Fruit fly (Drosophila melanogaster) whole organism, embryonic: ENCODE results near the gene Cpr73D.

Source experiments
- Asciz ChIP-seq: fragments of 200-800 bp; sonication (Bioruptor generic); optimal IDR thresholded peaks from 2 replicates; lab custom pipeline; 2017; ENCODE audit warnings: missing biosample characterization, mild to moderate bottlenecking, missing genetic modification characterization, missing genetic modification reagents
- CG10431 ChIP-seq: fragments of 200-800 bp; sonication (Bioruptor generic); optimal IDR thresholded peaks from 3 replicates; lab custom pipeline; 2018; ENCODE audit warnings: missing biosample characterization, mild to moderate bottlenecking, missing genetic modification characterization
- CG10654 ChIP-seq: fragments of 200-800 bp; sonication (Bioruptor generic); optimal IDR thresholded peaks from 2 replicates; lab custom pipeline; 2016; ENCODE audit warnings: missing biosample characterization, missing genetic modification characterization
- CG10979 ChIP-seq: fragments of 200-800 bp; sonication (Bioruptor generic); optimal IDR thresholded peaks from 2 replicates; lab custom pipeline; 2018; ENCODE audit warnings: missing biosample characterization, mild to moderate bottlenecking, missing genetic modification characterization, moderate library complexity
- CG12155 ChIP-seq: fragments of 200-800 bp; sonication (Bioruptor generic); optimal IDR thresholded peaks from 3 replicates; lab custom pipeline; 2016; ENCODE audit warnings: missing biosample characterization, missing genetic modification characterization
- CG12236 ChIP-seq: fragments of 200-800 bp; sonication (Bioruptor generic); optimal IDR thresholded peaks from 2 replicates; lab custom pipeline; 2016; ENCODE audit warnings: missing biosample characterization, missing genetic modification characterization
- CG15696 ChIP-seq: fragments of 200-800 bp; sonication (Bioruptor generic); optimal IDR thresholded peaks from 2 replicates; lab custom pipeline; 2019; ENCODE audit warnings: missing biosample characterization, mild to moderate bottlenecking, missing genetic modification characterization, moderate library complexity
- CG18262 ChIP-seq: fragments of 200-800 bp; optimal IDR thresholded peaks from 3 replicates; lab custom pipeline; 2019; ENCODE audit warnings: missing biosample characterization, mild to moderate bottlenecking, missing genetic modification characterization, moderate library complexity
- CG2202 ChIP-seq: fragments of 200-800 bp; sonication (Bioruptor generic); optimal IDR thresholded peaks from 2 replicates; lab custom pipeline; 2018; ENCODE audit warnings: missing biosample characterization, mild to moderate bottlenecking, missing genetic modification characterization
- CG31365 ChIP-seq: fragments of 200-800 bp; sonication (Bioruptor generic); optimal IDR thresholded peaks from 2 replicates; lab custom pipeline; 2018; ENCODE audit warnings: missing biosample characterization, mild to moderate bottlenecking, missing genetic modification characterization
- CG32772 ChIP-seq: fragments of 200-800 bp; sonication (Bioruptor generic); IDR thresholded peaks from 2 replicates; pipeline ENCODE4 v1.3.6; 2022; ENCODE audit warnings: missing biosample characterization, missing genetic modification characterization
- CG3407 ChIP-seq: fragments of 200-800 bp; sonication (Bioruptor generic); optimal IDR thresholded peaks from 2 replicates; lab custom pipeline; 2018; ENCODE audit warnings: missing biosample characterization, mild to moderate bottlenecking, missing genetic modification characterization
- CG3995 ChIP-seq: fragments of 200-800 bp; sonication (Bioruptor generic); optimal IDR thresholded peaks from 3 replicates; lab custom pipeline; 2016; ENCODE audit warnings: missing biosample characterization, missing genetic modification characterization
- CG4282 ChIP-seq: fragments of 200-800 bp; sonication (Bioruptor generic); optimal IDR thresholded peaks from 2 replicates; lab custom pipeline; 2016; ENCODE audit warnings: missing biosample characterization, missing genetic modification characterization
- CG4730 ChIP-seq: fragments of 200-800 bp; sonication (Bioruptor generic); IDR thresholded peaks from 2 replicates; pipeline ENCODE4 v1.3.6; 2022; ENCODE audit warnings: missing biosample characterization, missing genetic modification characterization
- CG7271 ChIP-seq: fragments of 200-800 bp; sonication (Bioruptor generic); optimal IDR thresholded peaks from 2 replicates; lab custom pipeline; 2018; ENCODE audit warnings: missing biosample characterization, mild to moderate bottlenecking, missing genetic modification characterization, moderate library complexity
- CG7357 ChIP-seq: fragments of 200-800 bp; sonication (Bioruptor generic); IDR thresholded peaks from 3 replicates; pipeline ENCODE4 v1.3.6; 2022; ENCODE audit warnings: missing biosample characterization, missing genetic modification characterization
- CG8281 ChIP-seq: fragments of 200-800 bp; sonication (Bioruptor generic); optimal IDR thresholded peaks from 2 replicates; lab custom pipeline; 2018; ENCODE audit warnings: missing biosample characterization, mild to moderate bottlenecking, missing genetic modification characterization, moderate library complexity
- CG9609 ChIP-seq: fragments of 200-800 bp; sonication (Bioruptor generic); optimal IDR thresholded peaks from 3 replicates; lab custom pipeline; 2016; ENCODE audit warnings: missing biosample characterization, missing genetic modification characterization
- CHES-1-like ChIP-seq: fragments of 200-800 bp; sonication (Bioruptor generic); optimal IDR thresholded peaks from 2 replicates; lab custom pipeline; 2016; ENCODE audit warnings: missing biosample characterization, missing genetic modification characterization
- Dek ChIP-seq: fragments of 200-800 bp; sonication (Bioruptor generic); optimal IDR thresholded peaks from 3 replicates; lab custom pipeline; 2019; ENCODE audit warnings: missing biosample characterization, mild to moderate bottlenecking, missing genetic modification characterization, moderate library complexity
- E2f1 ChIP-seq: fragments of 200-800 bp; sonication (Bioruptor generic); IDR thresholded peaks from 2 replicates; pipeline ENCODE4 v1.3.6; 2022; ENCODE audit warnings: missing biosample characterization, missing genetic modification characterization
- Fer3 ChIP-seq: fragments of 200-800 bp; sonication (Bioruptor generic); optimal IDR thresholded peaks from 2 replicates; lab custom pipeline; 2018; ENCODE audit warnings: missing biosample characterization, mild to moderate bottlenecking, missing genetic modification characterization, moderate library complexity
- Mad ChIP-seq: fragments of 200-800 bp; sonication (Bioruptor generic); optimal IDR thresholded peaks from 2 replicates; lab custom pipeline; 2016; ENCODE audit warnings: missing biosample characterization, missing genetic modification characterization
- Med ChIP-seq: fragments of 200-800 bp; sonication (Bioruptor generic); peaks from one replicate; lab custom pipeline; 2016; ENCODE audit warnings: missing biosample characterization, missing genetic modification characterization, mild to moderate bottlenecking, inconsistent platforms, moderate library complexity
- Mes4 ChIP-seq: fragments of 200-800 bp; sonication (Bioruptor generic); optimal IDR thresholded peaks from 2 replicates; lab custom pipeline; 2016; ENCODE audit warnings: missing biosample characterization, missing genetic modification characterization
- PHDP ChIP-seq: fragments of 200-800 bp; sonication (Bioruptor generic); optimal IDR thresholded peaks from 3 replicates; lab custom pipeline; 2018; ENCODE audit warnings: missing biosample characterization, mild to moderate bottlenecking, missing genetic modification characterization, moderate library complexity
- Poxn ChIP-seq: fragments of 200-800 bp; sonication (Bioruptor generic); IDR thresholded peaks from 2 replicates; pipeline ENCODE4 v1.3.6; 2022; ENCODE audit warnings: missing biosample characterization, missing genetic modification characterization
- Side ChIP-seq: fragments of 200-800 bp; sonication (Bioruptor generic); optimal IDR thresholded peaks from 2 replicates; lab custom pipeline; 2016; ENCODE audit warnings: missing biosample characterization, missing genetic modification characterization
- Stat92E ChIP-seq, 3 experiments: fragments of >200 bp in 2 of 3; fragments of 200-800 bp in 1 of 3; sonication (Bioruptor generic) in 1 of 3; optimal IDR thresholded peaks; 2 replicates each; lab custom pipeline; 2017 to 2019; ENCODE audit warnings: missing biosample characterization in 3 of 3, missing genetic modification characterization in 3 of 3, mild to moderate bottlenecking in 1 of 3, moderate library complexity in 1 of 3
- Taf1 ChIP-seq: fragments of 200-800 bp; sonication (Bioruptor generic); IDR thresholded peaks from 2 replicates; pipeline ENCODE4 v1.3.6; 2022; ENCODE audit warnings: missing biosample characterization, missing genetic modification characterization
- Tbp ChIP-seq: fragments of >200 bp; optimal IDR thresholded peaks from 2 replicates; lab custom pipeline; 2018; ENCODE audit warnings: missing biosample characterization, missing genetic modification characterization
- ab ChIP-seq: fragments of 200-800 bp; sonication (Bioruptor generic); optimal IDR thresholded peaks from 2 replicates; lab custom pipeline; 2016; ENCODE audit warnings: missing biosample characterization, missing genetic modification characterization
- br ChIP-seq: fragments of >200 bp; optimal IDR thresholded peaks from 2 replicates; lab custom pipeline; 2017
- dysf ChIP-seq: fragments of 200-800 bp; sonication (Bioruptor generic); IDR thresholded peaks from 3 replicates; pipeline ENCODE4 v1.3.6; 2022; ENCODE audit warnings: missing biosample characterization, missing genetic modification characterization
- gce ChIP-seq: fragments of 200-800 bp; sonication (Bioruptor generic); IDR thresholded peaks from 3 replicates; pipeline ENCODE4 v1.3.6; 2022; ENCODE audit warnings: missing biosample characterization, missing genetic modification characterization
- gsb-n ChIP-seq: fragments of 200-800 bp; sonication (Bioruptor generic); optimal IDR thresholded peaks from 3 replicates; lab custom pipeline; 2018; ENCODE audit warnings: missing biosample characterization, mild to moderate bottlenecking, missing genetic modification characterization
- ham ChIP-seq: fragments of 200-800 bp; sonication (Bioruptor generic); IDR thresholded peaks from 2 replicates; pipeline ENCODE4 v1.3.6; 2022; ENCODE audit warnings: missing biosample characterization, missing genetic modification characterization
- her ChIP-seq: fragments of 200-800 bp; sonication (Bioruptor generic); optimal IDR thresholded peaks from 2 replicates; lab custom pipeline; 2016; ENCODE audit warnings: missing biosample characterization, missing genetic modification characterization
- ken ChIP-seq: fragments of 200-800 bp; sonication (Bioruptor generic); IDR thresholded peaks from 3 replicates; pipeline ENCODE4 v1.3.6; 2022; ENCODE audit warnings: missing biosample characterization, missing genetic modification characterization
- kni ChIP-seq: fragments of 200-800 bp; sonication (Bioruptor generic); optimal IDR thresholded peaks from 3 replicates; lab custom pipeline; 2017; ENCODE audit warnings: mild to moderate bottlenecking, missing biosample characterization, missing genetic modification reagents, missing genetic modification characterization
- mld ChIP-seq: fragments of 200-800 bp; sonication (Bioruptor generic); IDR thresholded peaks from 3 replicates; pipeline ENCODE4 v1.3.6; 2022; ENCODE audit warnings: missing biosample characterization, missing genetic modification characterization; ENCODE audit not compliant: partially characterized antibody
- pho ChIP-seq: fragments of 200-800 bp; sonication (Bioruptor generic); optimal IDR thresholded peaks from 2 replicates; lab custom pipeline; 2016; ENCODE audit warnings: missing biosample characterization, missing genetic modification characterization
- pita ChIP-seq: fragments of 200-800 bp; sonication (Bioruptor generic); optimal IDR thresholded peaks from 2 replicates; lab custom pipeline; 2017; ENCODE audit warnings: missing biosample characterization, mild to moderate bottlenecking, missing genetic modification characterization
- row ChIP-seq: fragments of 200-800 bp; sonication (Bioruptor generic); IDR thresholded peaks from 3 replicates; pipeline ENCODE4 v1.3.6; 2022; ENCODE audit warnings: missing biosample characterization, missing genetic modification characterization
- sc ChIP-seq, 3 experiments: fragments of >200 bp in 2 of 3; fragments of 200-800 bp in 1 of 3; sonication (Bioruptor generic) in 1 of 3; optimal IDR thresholded peaks; 2 replicates in 2 of 3; 3 replicates in 1 of 3; lab custom pipeline; 2017; ENCODE audit warnings: mild to moderate bottlenecking in 1 of 3, missing biosample characterization in 1 of 3, missing genetic modification characterization in 1 of 3, missing genetic modification reagents in 1 of 3
- slp2 ChIP-seq: fragments of 200-800 bp; sonication (Bioruptor generic); optimal IDR thresholded peaks from 2 replicates; lab custom pipeline; 2016; ENCODE audit warnings: missing biosample characterization, missing genetic modification characterization
- sqz ChIP-seq: fragments of 200-800 bp; sonication (Bioruptor generic); optimal IDR thresholded peaks from 3 replicates; lab custom pipeline; 2018; ENCODE audit warnings: missing biosample characterization, mild to moderate bottlenecking, missing genetic modification characterization
- tna ChIP-seq: fragments of 200-800 bp; sonication (Bioruptor generic); IDR thresholded peaks from 2 replicates; pipeline ENCODE4 v1.3.6; 2022; ENCODE audit warnings: missing biosample characterization, missing genetic modification characterization; ENCODE audit not compliant: partially characterized antibody
- unc-4 ChIP-seq: fragments of 200-800 bp; sonication (Bioruptor generic); IDR thresholded peaks from 2 replicates; pipeline ENCODE4 v1.3.6; 2022; ENCODE audit warnings: missing biosample characterization, missing genetic modification characterization; ENCODE audit not compliant: partially characterized antibody

The Cpr73D gene

DNA sequence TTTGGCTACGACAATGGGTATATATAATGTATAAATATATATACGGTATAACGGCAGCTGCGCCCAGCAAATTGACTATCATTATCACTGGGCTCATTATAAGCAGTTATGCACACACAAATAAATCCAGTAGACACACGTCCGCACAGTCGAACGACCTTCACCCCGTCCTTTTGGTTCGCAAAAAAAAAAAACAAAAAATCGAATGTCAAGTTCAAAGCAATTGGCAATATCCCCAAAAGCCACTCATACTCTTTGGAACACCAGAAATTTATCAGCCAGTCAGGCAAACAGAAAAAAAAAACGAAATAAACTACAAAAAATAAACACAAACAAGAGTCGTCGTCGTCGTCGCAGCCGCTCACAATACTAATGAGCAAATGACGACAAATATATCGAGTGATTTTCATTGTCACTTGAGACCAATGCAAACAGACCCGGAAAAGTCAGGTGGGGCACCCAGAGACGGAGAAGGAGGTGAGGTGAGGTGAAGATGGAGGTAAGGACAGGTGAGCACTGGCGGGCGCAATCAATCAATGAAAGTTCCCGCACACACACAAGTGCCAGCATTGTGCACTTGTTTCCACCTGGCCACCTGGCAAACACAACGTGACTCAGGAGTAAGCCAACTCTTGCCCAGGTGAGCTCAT, 47.4 kb upstream of the Cpr73D start (continued):
- TF ChIP-seq Mad (GFP tag; lab: Kevin White, UChicago) (no peak), ham (0 out of 2 replicates have a peak, but pooled peaks have one; percentile 7), Mes4 (GFP tag; lab: Kevin White, UChicago) (no peak), gce (0 out of 3 replicates have a peak, but pooled peaks have one; percentile 35), PHDP (no peak), CG2202 (tag; lab: Kevin White, UChicago) (no peak), kni (peak; percentile 3), mld (GFP tag; lab: Robert Waterston, UW) (no peak), CG18262 (tag; lab: Kevin White, UChicago) (no peak), CHES-1-like (no peak), Dek (tag; lab: Kevin White, UChicago) (no peak), CG12236 (GFP tag; lab: Kevin White, UChicago) (no peak), ken (GFP tag; lab: Robert Waterston, UW) (no peak), CG3995 (no peak), CG7271 (tag; lab: Kevin White, UChicago) (no peak), pita (GFP tag; lab: Kevin White, UChicago) (no peak), sc (optimal IDR thresholded peaks at IDR 0.05; lab: Kevin White, UChicago) (no peak), sc (GFP tag; optimal IDR thresholded peaks at IDR 0.05; lab: Kevin White, UChicago) (no peak), Side (no peak), CG4282 (GFP tag; lab: Kevin White, UChicago) (peak; percentile 1), pho (GFP tag; lab: Kevin White, UChicago) (no peak), Fer3 (tag; lab: Kevin White, UChicago) (no peak), CG10654 (GFP tag; lab: Kevin White, UChicago) (no peak), CG15696 (tag; lab: Kevin White, UChicago) (peak; percentile 25), CG32772 (GFP tag; lab: Robert Waterston, UW) (peak; percentile 56; the same call in 1 of the 2 replicates), br (lab: Kevin White, UChicago) (no peak), CG4730 (GFP tag; lab: Robert Waterston, UW) (0 out of 2 replicates have a peak, but pooled peaks have one; percentile 3), unc-4 (GFP tag; lab: Robert Waterston, UW) (no peak), tna (GFP tag; lab: Robert Waterston, UW) (no peak), CG8281 (peak; percentile 63), Poxn (GFP tag; lab: Robert Waterston, UW) (no peak), slp2 (no peak), dysf (GFP tag; lab: Robert Waterston, UW) (peak; percentile 22; the same call in 2 of the 3 replicates), CG10979 (tag; lab: Kevin White, UChicago) (no peak), CG12155 (no peak), sqz (GFP tag; lab: Kevin White, UChicago) (peak; percentile 51), CG31365 (tag; lab: Kevin White, UChicago) (no peak), ab (GFP tag; lab: Kevin White, UChicago) (no peak), Med (GFP tag; lab: Kevin White, UChicago) (peak; percentile 54), row (GFP tag; lab: Robert Waterston, UW) (peak; percentile 11; the same call in 2 of the 3 replicates), E2f1 (GFP tag; lab: Robert Waterston, UW) (0 out of 2 replicates have a peak, but pooled peaks have one; percentile 12), Asciz (no peak), Stat92E (GFP tag; optimal IDR thresholded peaks at IDR 0.05; lab: Kevin White, UChicago) (no peak), CG7357 (0 out of 3 replicates have a peak, but pooled peaks have one; percentile 6), her (GFP tag; lab: Kevin White, UChicago) (peak; percentile 16), CG9609 (GFP tag; lab: Kevin White, UChicago) (no peak), CG3407 (no peak), Tbp (GFP tag; lab: Kevin White, UChicago) (no peak), CG10431 (GFP tag; lab: Kevin White, UChicago) (no peak), gsb-n (no peak), Taf1 (GFP tag; lab: Robert Waterston, UW) (peak; percentile 47; the same call in 1 of the 2 replicates)
